Worm (Caenorhabditis elegans) whole organism, L3 larva: ENCODE data around the gene irld-61.

Experiments
- R02D3.7 ChIP-seq: fragments of 150-350 bp; optimal IDR thresholded peaks from 2 replicates; lab custom pipeline; 2014; ENCODE audit warnings: missing biosample characterization, missing genetic modification characterization
- ZK546.5 ChIP-seq: sonication (generic microtip); optimal IDR thresholded peaks from 2 replicates; lab custom pipeline; 2017; ENCODE audit warnings: missing biosample characterization, missing genetic modification characterization
- ceh-16 ChIP-seq: sonication (generic microtip); optimal IDR thresholded peaks from 2 replicates; lab custom pipeline; 2017; ENCODE audit warnings: missing biosample characterization, missing genetic modification characterization
- ceh-28 ChIP-seq: fragments of 150-350 bp; optimal IDR thresholded peaks from 2 replicates; lab custom pipeline; 2014; ENCODE audit warnings: missing biosample characterization, missing genetic modification reagents, missing genetic modification characterization
- ceh-82 ChIP-seq: fragments of 150-350 bp; optimal IDR thresholded peaks from 2 replicates; lab custom pipeline; 2014; ENCODE audit warnings: missing biosample characterization, missing genetic modification characterization
- ceh-9 ChIP-seq: sonication (generic microtip); optimal IDR thresholded peaks from 2 replicates; lab custom pipeline; 2018; ENCODE audit warnings: missing biosample characterization, missing genetic modification characterization
- daf-12 ChIP-seq: fragments of 150-350 bp; optimal IDR thresholded peaks from 2 replicates; lab custom pipeline; 2014; ENCODE audit warnings: missing biosample characterization, missing genetic modification reagents, missing genetic modification characterization
- egl-27 ChIP-seq: sonication (generic microtip); optimal IDR thresholded peaks from 4 replicates; lab custom pipeline; 2017; ENCODE audit warnings: missing biosample characterization, missing genetic modification reagents, missing genetic modification characterization
- elt-1 ChIP-seq: fragments of 150-350 bp; optimal IDR thresholded peaks from 2 replicates; lab custom pipeline; 2014; ENCODE audit warnings: missing biosample characterization, missing genetic modification characterization
- elt-2 ChIP-seq: sonication (generic microtip); optimal IDR thresholded peaks from 2 replicates; lab custom pipeline; 2016; ENCODE audit warnings: missing genetic modification reagents, mild to moderate bottlenecking, missing genetic modification characterization, missing compliant biosample characterization
- elt-3 ChIP-seq, 3 experiments: fragments of 150-350 bp in 1 of 3; sonication (generic microtip) in 2 of 3; optimal IDR thresholded peaks; 2 replicates in 2 of 3; 4 replicates in 1 of 3; lab custom pipeline; 2014 to 2017; ENCODE audit warnings: missing biosample characterization in 3 of 3, missing genetic modification characterization in 3 of 3
- eor-1 ChIP-seq, 2 experiments: fragments of 150-350 bp; optimal IDR thresholded peaks; 2 replicates each; lab custom pipeline; 2014 to 2018; ENCODE audit warnings: missing biosample characterization in 2 of 2, missing genetic modification characterization in 2 of 2
- fkh-10 ChIP-seq: sonication (generic microtip); optimal IDR thresholded peaks from 2 replicates; lab custom pipeline; 2017; ENCODE audit warnings: missing biosample characterization, missing genetic modification reagents, missing genetic modification characterization
- hmg-11 ChIP-seq: sonication (generic microtip); optimal IDR thresholded peaks from 2 replicates; lab custom pipeline; 2016; ENCODE audit warnings: missing genetic modification characterization, missing compliant biosample characterization
- jun-1 ChIP-seq: fragments of 150-350 bp; optimal IDR thresholded peaks from 2 replicates; lab custom pipeline; 2014; ENCODE audit warnings: missing biosample characterization, missing genetic modification reagents, missing genetic modification characterization
- lin-15B ChIP-seq: fragments of 150-350 bp; optimal IDR thresholded peaks from 2 replicates; lab custom pipeline; 2014; ENCODE audit warnings: missing biosample characterization, missing genetic modification characterization
- mml-1 ChIP-seq: fragments of 150-350 bp; sonication (generic microtip); optimal IDR thresholded peaks from 3 replicates; lab custom pipeline; 2014; ENCODE audit warnings: missing biosample characterization, missing genetic modification characterization
- nfya-1 ChIP-seq: sonication (generic microtip); optimal IDR thresholded peaks from 2 replicates; lab custom pipeline; 2017; ENCODE audit warnings: missing genetic modification characterization, mild to moderate bottlenecking, missing compliant biosample characterization, antibody characterized with exemption, moderate library complexity; ENCODE audit not compliant: insufficient read depth
- nhr-12 ChIP-seq: fragments of 150-350 bp; optimal IDR thresholded peaks from 2 replicates; lab custom pipeline; 2014; ENCODE audit warnings: missing biosample characterization, missing genetic modification characterization
- nhr-23 ChIP-seq: fragments of 150-350 bp; optimal IDR thresholded peaks from 2 replicates; lab custom pipeline; 2014; ENCODE audit warnings: missing biosample characterization, missing genetic modification reagents, missing genetic modification characterization
- nhr-237 ChIP-seq: fragments of 150-350 bp; optimal IDR thresholded peaks from 2 replicates; lab custom pipeline; 2014; ENCODE audit warnings: missing biosample characterization, missing genetic modification characterization
- nhr-25 ChIP-seq: sonication (generic microtip); optimal IDR thresholded peaks from 2 replicates; lab custom pipeline; 2017; ENCODE audit warnings: missing biosample characterization, missing genetic modification characterization
- nhr-28 ChIP-seq: fragments of 150-350 bp; optimal IDR thresholded peaks from 2 replicates; lab custom pipeline; 2014; ENCODE audit warnings: missing biosample characterization, missing genetic modification characterization
- nhr-67 ChIP-seq: fragments of 150-350 bp; optimal IDR thresholded peaks from 2 replicates; lab custom pipeline; 2014; ENCODE audit warnings: missing biosample characterization, missing genetic modification characterization
- nhr-76 ChIP-seq: fragments of 150-350 bp; sonication (generic microtip); optimal IDR thresholded peaks from 5 replicates; lab custom pipeline; 2014; ENCODE audit warnings: missing biosample characterization, missing genetic modification characterization
- pha-4 ChIP-seq: fragments of 150-350 bp; optimal IDR thresholded peaks from 2 replicates; lab custom pipeline; 2014; ENCODE audit warnings: missing biosample characterization, missing genetic modification reagents, missing genetic modification characterization
- skn-1 ChIP-seq: fragments of 150-350 bp; optimal IDR thresholded peaks from 2 replicates; lab custom pipeline; 2014; ENCODE audit warnings: missing biosample characterization, missing genetic modification characterization
- tbx-2 ChIP-seq: sonication (generic microtip); optimal IDR thresholded peaks from 2 replicates; lab custom pipeline; 2016; ENCODE audit warnings: mild to moderate bottlenecking, missing genetic modification characterization, missing compliant biosample characterization
- unc-39 ChIP-seq: sonication (generic microtip); optimal IDR thresholded peaks from 4 replicates; lab custom pipeline; 2017; ENCODE audit warnings: missing biosample characterization, missing genetic modification characterization
- unc-62 ChIP-seq: fragments of 150-350 bp; sonication (generic microtip); optimal IDR thresholded peaks from 4 replicates; lab custom pipeline; 2014; ENCODE audit warnings: missing biosample characterization, missing genetic modification reagents, missing genetic modification characterization
- ztf-4 ChIP-seq: fragments of 150-350 bp; optimal IDR thresholded peaks from 2 replicates; lab custom pipeline; 2014; ENCODE audit warnings: missing biosample characterization, missing genetic modification characterization

The irld-61 gene

DNA sequence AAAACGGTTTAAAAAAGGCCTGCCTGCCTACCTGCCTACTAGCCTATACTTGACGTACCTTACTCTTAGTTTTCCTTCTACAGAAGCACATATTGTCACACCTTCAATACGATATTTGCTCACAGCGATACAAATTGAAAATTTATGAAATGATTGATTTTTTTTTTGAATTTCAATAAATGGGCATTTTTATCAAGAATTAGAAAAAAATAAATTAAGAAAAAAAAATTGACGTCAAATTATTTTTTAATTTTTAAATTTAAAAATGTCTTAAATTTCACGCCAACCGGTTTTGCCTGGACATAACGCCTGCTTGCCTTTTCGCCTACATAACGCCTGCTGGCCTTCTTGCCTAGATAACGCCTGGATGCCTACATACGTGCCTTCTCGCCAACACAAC lies 42.4 kb downstream of the irld-61 start, which contains the start of gene BE10.5:
BE10.5 (minus strand) TSS at position 101 of the 400 bp plus-strand sequence.
- TF ChIP-seq ceh-28 (no peak), ztf-4 (tag; lab: Kevin White, UChicago) (no peak), elt-1 (tag; lab: Kevin White, UChicago) (no peak), unc-62 (GFP tag; lab: Kevin White, UChicago) (no peak), nhr-25 (no peak), jun-1 (tag; lab: Kevin White, UChicago) (no peak), R02D3.7 (tag; lab: Kevin White, UChicago) (no peak), ceh-82 (tag; lab: Kevin White, UChicago) (no peak), mml-1 (tag; lab: Kevin White, UChicago) (no peak), eor-1 (tag; optimal IDR thresholded peaks at IDR 0.05; lab: Kevin White, UChicago) (no peak)

DNA sequence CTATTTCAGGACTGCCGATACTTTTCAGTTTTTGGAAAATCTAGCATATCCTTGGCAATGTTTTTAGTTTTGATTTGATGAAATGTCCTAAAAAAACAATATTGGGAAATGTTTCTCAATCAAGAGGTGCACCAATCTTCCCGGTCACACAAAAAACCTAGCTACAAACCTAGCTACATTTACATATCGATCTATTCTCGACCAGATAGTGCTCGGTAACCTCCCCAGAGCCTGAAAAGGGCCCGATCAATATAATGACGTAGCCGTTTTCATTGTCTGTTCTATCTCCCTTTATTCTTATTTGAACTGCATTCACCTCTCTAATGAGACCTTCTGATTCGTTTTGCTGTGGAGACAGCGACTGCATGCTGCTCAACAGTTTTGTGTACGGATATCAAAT lies 43.4 kb downstream of the irld-61 start, which contains the start of gene BE10.3:
BE10.3 (plus strand) TSS at position 301 of the 400 bp plus-strand sequence.
- TF ChIP-seq ceh-16 (tag; lab: Kevin White, UChicago), result no peak
- TF ChIP-seq R02D3.7 (tag; lab: Kevin White, UChicago), result no peak
- TF ChIP-seq nhr-237 (tag; lab: Kevin White, UChicago), result no peak
- TF ChIP-seq nhr-12 (tag; lab: Kevin White, UChicago), result no peak
- no peak for TF ChIP-seq tbx-2 (tag; lab: Kevin White, UChicago)

- no peak for TF ChIP-seq pha-4 (tag; lab: Kevin White, UChicago)
- TF ChIP-seq ceh-9, result no peak
- TF ChIP-seq nhr-28 (tag; lab: Kevin White, UChicago), result no peak
- TF ChIP-seq R02D3.7 (tag; lab: Kevin White, UChicago), result no peak
- no peak for TF ChIP-seq egl-27
- TF ChIP-seq ZK546.5 (tag; lab: Kevin White, UChicago), result no peak
- TF ChIP-seq lin-15B (tag; lab: Kevin White, UChicago), result no peak
- no peak for TF ChIP-seq nhr-76
- TF ChIP-seq skn-1 (tag; lab: Kevin White, UChicago), result no peak
- no peak for TF ChIP-seq nhr-23 (tag; lab: Kevin White, UChicago)
- no peak for TF ChIP-seq fkh-10 (GFP tag; lab: Kevin White, UChicago)
- TF ChIP-seq unc-62 (GFP tag; lab: Kevin White, UChicago), result no peak
- no peak for TF ChIP-seq unc-39 (tag; lab: Kevin White, UChicago)
- no peak for TF ChIP-seq nfya-1 (tag; lab: Kevin White, UChicago)
- no peak for TF ChIP-seq daf-12
- no peak for TF ChIP-seq jun-1 (tag; lab: Kevin White, UChicago)
- TF ChIP-seq nhr-12 (tag; lab: Kevin White, UChicago), result no peak
- no peak for TF ChIP-seq nhr-67
- no peak for TF ChIP-seq elt-3 (tag; optimal IDR thresholded peaks at IDR 0.05; lab: Kevin White, UChicago)
- no peak for TF ChIP-seq elt-2 (tag; lab: Kevin White, UChicago)
Observed at ce11 chrIII:12813193-12813592, 48.8 kb downstream of the irld-61 start, which contains the start of gene BE10.4. Gene BE10.4 (plus strand): TSS chrIII:12813493.

DNA sequence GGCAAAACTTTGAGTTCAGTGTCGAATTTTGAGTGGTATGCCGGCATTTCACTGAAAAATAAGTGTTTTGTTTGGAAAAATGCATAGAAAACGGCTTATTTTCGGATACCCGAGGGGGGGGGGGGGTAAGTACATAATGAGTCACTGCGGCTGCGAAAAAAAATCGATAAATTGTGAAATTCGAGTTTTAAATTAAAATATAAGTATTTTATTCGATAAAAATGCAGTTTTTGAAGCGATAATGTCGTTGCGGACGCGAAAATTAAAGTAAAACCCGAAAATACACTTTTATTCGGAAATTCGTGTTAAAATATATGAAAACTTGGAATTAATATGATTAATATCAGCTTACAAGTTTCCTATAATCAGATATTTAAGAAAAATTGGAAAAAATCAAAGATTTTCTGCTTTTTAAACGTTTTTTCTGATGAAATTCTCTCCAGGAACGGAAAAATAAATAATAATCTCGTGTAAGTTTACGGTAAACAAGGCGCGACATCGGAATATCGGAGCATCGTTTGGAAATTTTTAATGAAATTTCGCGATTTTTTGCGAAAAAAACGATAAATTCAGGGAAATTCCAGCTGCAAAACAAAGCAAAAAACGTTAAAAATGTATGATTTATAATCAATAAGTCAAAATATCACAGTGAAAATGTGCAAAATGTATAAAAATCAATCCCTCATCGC lies 53.8 kb downstream of the irld-61 start, which contains the start of gene arx-5:
arx-5 (minus strand) TSS at position 51 of the 689 bp plus-strand sequence.
- TF ChIP-seq lin-15B (tag; lab: Kevin White, UChicago) (peak; percentile 46), R02D3.7 (tag; lab: Kevin White, UChicago) (peak; percentile 88), hmg-11 (tag; lab: Kevin White, UChicago) (peak; percentile 6), pha-4 (tag; lab: Kevin White, UChicago) (peak; percentile 62), nfya-1 (tag; lab: Kevin White, UChicago) (peak; percentile 38), mml-1 (tag; lab: Kevin White, UChicago) (no peak)
